Fruit fly (Drosophila melanogaster) whole organism, embryonic: Measurements from ENCODE around the gene RpL37A.

Experiments
- CG10431 ChIP-seq: fragments of 200-800 bp; sonication (Bioruptor generic); optimal IDR thresholded peaks from 3 replicates; lab custom pipeline; 2018; ENCODE audit warnings: missing biosample characterization, mild to moderate bottlenecking, missing genetic modification characterization
- CG11456 ChIP-seq: fragments of 200-800 bp; sonication (Bioruptor generic); IDR thresholded peaks from 3 replicates; pipeline ENCODE4 v1.3.6; 2022; ENCODE audit warnings: missing biosample characterization, missing genetic modification characterization
- CG12236 ChIP-seq: fragments of 200-800 bp; sonication (Bioruptor generic); optimal IDR thresholded peaks from 2 replicates; lab custom pipeline; 2016; ENCODE audit warnings: missing biosample characterization, missing genetic modification characterization
- CG12299 ChIP-seq: fragments of 200-800 bp; sonication (Bioruptor generic); optimal IDR thresholded peaks from 2 replicates; lab custom pipeline; 2018; ENCODE audit warnings: missing biosample characterization, mild to moderate bottlenecking, missing genetic modification characterization
- CG12391 ChIP-seq: fragments of 200-800 bp; sonication (Bioruptor generic); optimal IDR thresholded peaks from 3 replicates; lab custom pipeline; 2018; ENCODE audit warnings: missing biosample characterization, mild to moderate bottlenecking, missing genetic modification characterization, moderate library complexity
- CG12744 ChIP-seq: fragments of 200-800 bp; sonication (Bioruptor generic); optimal IDR thresholded peaks from 2 replicates; lab custom pipeline; 2016; ENCODE audit warnings: missing biosample characterization, missing genetic modification characterization
- CG15514 ChIP-seq: fragments of 200-800 bp; sonication (Bioruptor generic); optimal IDR thresholded peaks from 3 replicates; lab custom pipeline; 2017; ENCODE audit warnings: missing biosample characterization, missing genetic modification characterization, mild to moderate bottlenecking, moderate library complexity, missing genetic modification reagents
- CG1602 ChIP-seq: fragments of 200-800 bp; sonication (Bioruptor generic); optimal IDR thresholded peaks from 3 replicates; lab custom pipeline; 2016; ENCODE audit warnings: missing biosample characterization, missing genetic modification characterization
- CG17186 ChIP-seq: fragments of 200-800 bp; sonication (Bioruptor generic); optimal IDR thresholded peaks from 3 replicates; lab custom pipeline; 2017; ENCODE audit warnings: missing biosample characterization, missing genetic modification reagents, missing genetic modification characterization
- CG1832 ChIP-seq: fragments of 200-800 bp; sonication (Bioruptor generic); optimal IDR thresholded peaks from 2 replicates; lab custom pipeline; 2017; ENCODE audit warnings: missing biosample characterization, mild to moderate bottlenecking, missing genetic modification characterization, inconsistent platforms
- CG3065 ChIP-seq: fragments of 200-800 bp; sonication (Bioruptor generic); optimal IDR thresholded peaks from 2 replicates; lab custom pipeline; 2016; ENCODE audit warnings: missing biosample characterization, missing genetic modification characterization
- CG32767 ChIP-seq: fragments of 200-800 bp; sonication (Bioruptor generic); IDR thresholded peaks from 2 replicates; pipeline ENCODE4 v1.3.6; 2022; ENCODE audit warnings: missing biosample characterization, missing genetic modification characterization
- CG7271 ChIP-seq: fragments of 200-800 bp; sonication (Bioruptor generic); optimal IDR thresholded peaks from 2 replicates; lab custom pipeline; 2018; ENCODE audit warnings: missing biosample characterization, mild to moderate bottlenecking, missing genetic modification characterization, moderate library complexity
- CG8765 ChIP-seq: fragments of 200-800 bp; sonication (Bioruptor generic); IDR thresholded peaks from 2 replicates; pipeline ENCODE4 v1.3.6; 2022; ENCODE audit warnings: missing biosample characterization, missing genetic modification characterization
- CHES-1-like ChIP-seq: fragments of 200-800 bp; sonication (Bioruptor generic); optimal IDR thresholded peaks from 2 replicates; lab custom pipeline; 2016; ENCODE audit warnings: missing biosample characterization, missing genetic modification characterization
- Chrac-16 ChIP-seq: fragments of 200-800 bp; sonication (Bioruptor generic); optimal IDR thresholded peaks from 3 replicates; lab custom pipeline; 2016; ENCODE audit warnings: missing biosample characterization, missing genetic modification characterization
- Dad ChIP-seq: fragments of 200-800 bp; sonication (Bioruptor generic); optimal IDR thresholded peaks from 3 replicates; lab custom pipeline; 2016; ENCODE audit warnings: missing biosample characterization, missing genetic modification characterization
- Deaf1 ChIP-seq: fragments of 200-800 bp; optimal IDR thresholded peaks from 3 replicates; lab custom pipeline; 2019; ENCODE audit warnings: missing biosample characterization, mild to moderate bottlenecking, missing genetic modification characterization, moderate library complexity
- Dll ChIP-seq: fragments of 200-800 bp; sonication (Bioruptor generic); IDR thresholded peaks from 4 replicates; pipeline ENCODE4 v1.3.6; 2022; ENCODE audit warnings: missing biosample characterization, missing genetic modification characterization; ENCODE audit not compliant: partially characterized antibody
- Dref ChIP-seq: fragments of 200-800 bp; sonication (Bioruptor generic); IDR thresholded peaks from 2 replicates; pipeline ENCODE4 v1.3.6; 2022; ENCODE audit warnings: missing biosample characterization, missing genetic modification characterization
- Ets65A ChIP-seq: fragments of 200-800 bp; sonication (Bioruptor generic); peaks from one replicate; lab custom pipeline; 2016; ENCODE audit warnings: missing biosample characterization, missing genetic modification characterization
- Fer2 ChIP-seq: fragments of 200-800 bp; sonication (Bioruptor generic); optimal IDR thresholded peaks from 2 replicates; lab custom pipeline; 2018; ENCODE audit warnings: missing biosample characterization, mild to moderate bottlenecking, missing genetic modification characterization, moderate library complexity
- HmgD ChIP-seq: fragments of 200-800 bp; sonication (Bioruptor generic); optimal IDR thresholded peaks from 3 replicates; lab custom pipeline; 2016; ENCODE audit warnings: missing biosample characterization, missing genetic modification characterization
- Hr51 ChIP-seq, 2 experiments: fragments of 200-800 bp; sonication (Bioruptor generic); optimal IDR thresholded peaks; 2 replicates in 1 of 2; 3 replicates in 1 of 2; lab custom pipeline; 2016 to 2018; ENCODE audit warnings: missing biosample characterization in 2 of 2, missing genetic modification characterization in 2 of 2, mild to moderate bottlenecking in 1 of 2, moderate library complexity in 1 of 2
- Nf-YA ChIP-seq: fragments of 200-800 bp; sonication (Bioruptor generic); IDR thresholded peaks from 2 replicates; pipeline ENCODE4 v1.3.6; 2022; ENCODE audit warnings: missing biosample characterization, missing genetic modification characterization
- Nf-YC ChIP-seq: fragments of 200-800 bp; optimal IDR thresholded peaks from 3 replicates; lab custom pipeline; 2019; ENCODE audit warnings: missing biosample characterization, mild to moderate bottlenecking, missing genetic modification characterization, moderate library complexity
- Rx ChIP-seq: fragments of 200-800 bp; sonication (Bioruptor generic); IDR thresholded peaks from 2 replicates; pipeline ENCODE4 v1.3.6; 2022; ENCODE audit warnings: missing biosample characterization, missing genetic modification characterization
- Sox100B ChIP-seq: fragments of 200-800 bp; sonication (Bioruptor generic); optimal IDR thresholded peaks from 3 replicates; lab custom pipeline; 2018; ENCODE audit warnings: missing biosample characterization, mild to moderate bottlenecking, missing genetic modification characterization
- cg ChIP-seq: fragments of 200-800 bp; sonication (Bioruptor generic); optimal IDR thresholded peaks from 3 replicates; lab custom pipeline; 2019; ENCODE audit warnings: missing biosample characterization, mild to moderate bottlenecking, missing genetic modification characterization, moderate library complexity
- crc ChIP-seq: fragments of 200-800 bp; sonication (Bioruptor generic); optimal IDR thresholded peaks from 2 replicates; lab custom pipeline; 2016; ENCODE audit warnings: missing biosample characterization, missing genetic modification characterization
- crol ChIP-seq: fragments of 200-800 bp; sonication (Bioruptor generic); IDR thresholded peaks from 2 replicates; pipeline ENCODE4 v1.3.6; 2022; ENCODE audit warnings: missing biosample characterization, missing genetic modification characterization
- crp ChIP-seq, 2 experiments: fragments of 200-800 bp; sonication (Bioruptor generic); optimal IDR thresholded peaks; 2 replicates in 1 of 2; 3 replicates in 1 of 2; lab custom pipeline; 2017; ENCODE audit warnings: missing biosample characterization in 2 of 2, missing genetic modification characterization in 2 of 2, mild to moderate bottlenecking in 1 of 2, moderate library complexity in 1 of 2
- ems ChIP-seq: fragments of 200-800 bp; sonication (Bioruptor generic); optimal IDR thresholded peaks from 3 replicates; lab custom pipeline; 2016; ENCODE audit warnings: missing biosample characterization, missing genetic modification characterization
- fd102C ChIP-seq: fragments of 200-800 bp; sonication (Bioruptor generic); optimal IDR thresholded peaks from 2 replicates; lab custom pipeline; 2018; ENCODE audit warnings: missing biosample characterization, mild to moderate bottlenecking, missing genetic modification characterization, moderate library complexity
- gcm2 ChIP-seq: fragments of 200-800 bp; sonication (Bioruptor generic); optimal IDR thresholded peaks from 2 replicates; lab custom pipeline; 2016; ENCODE audit warnings: missing biosample characterization, missing genetic modification characterization
- her ChIP-seq: fragments of 200-800 bp; sonication (Bioruptor generic); optimal IDR thresholded peaks from 2 replicates; lab custom pipeline; 2016; ENCODE audit warnings: missing biosample characterization, missing genetic modification characterization
- ind ChIP-seq: fragments of 200-800 bp; sonication (Bioruptor generic); optimal IDR thresholded peaks from 3 replicates; lab custom pipeline; 2016; ENCODE audit warnings: missing biosample characterization, missing genetic modification characterization
- jigr1 ChIP-seq: fragments of 200-800 bp; sonication (Bioruptor generic); IDR thresholded peaks from 3 replicates; pipeline ENCODE4 v1.3.6; 2022; ENCODE audit warnings: missing biosample characterization, missing genetic modification characterization
- jumu ChIP-seq: fragments of 200-800 bp; sonication (Bioruptor generic); optimal IDR thresholded peaks from 3 replicates; lab custom pipeline; 2016; ENCODE audit warnings: missing biosample characterization, missing genetic modification characterization
- knrl ChIP-seq: fragments of 200-800 bp; sonication (Bioruptor generic); IDR thresholded peaks from 3 replicates; pipeline ENCODE4 v1.3.6; 2022; ENCODE audit warnings: missing biosample characterization, missing genetic modification characterization; ENCODE audit not compliant: partially characterized antibody
- lbe ChIP-seq: fragments of 200-800 bp; sonication (Bioruptor generic); optimal IDR thresholded peaks from 2 replicates; lab custom pipeline; 2016; ENCODE audit warnings: missing biosample characterization, mild to moderate bottlenecking, missing genetic modification characterization
- lov ChIP-seq, 2 experiments: fragments of 200-800 bp in 1 of 2; fragments of >200 bp in 1 of 2; sonication (Bioruptor generic) in 1 of 2; IDR thresholded peaks in 1 of 2; optimal IDR thresholded peaks in 1 of 2; 2 replicates in 1 of 2; 3 replicates in 1 of 2; pipeline versions ENCODE4 v1.3.6 to Lab custom; 2017 to 2022; ENCODE audit warnings: missing biosample characterization in 1 of 2, missing genetic modification characterization in 1 of 2
- pan ChIP-seq, 4 experiments: fragments of >200 bp in 3 of 4; fragments of 200-800 bp in 1 of 4; sonication (Bioruptor generic) in 1 of 4; optimal IDR thresholded peaks in 3 of 4; IDR thresholded peaks in 1 of 4; 2 replicates each; pipeline versions ENCODE4 v1.3.6 to Lab custom; 2017 to 2022; ENCODE audit warnings: missing biosample characterization in 2 of 4, missing genetic modification characterization in 2 of 4, mixed read lengths in 1 of 4
- sd ChIP-seq: fragments of 200-800 bp; sonication (Bioruptor generic); optimal IDR thresholded peaks from 3 replicates; lab custom pipeline; 2018; ENCODE audit warnings: missing biosample characterization, mild to moderate bottlenecking, missing genetic modification characterization, moderate library complexity
- shn ChIP-seq: fragments of 200-800 bp; sonication (Bioruptor generic); optimal IDR thresholded peaks from 3 replicates; lab custom pipeline; 2016; ENCODE audit warnings: missing biosample characterization, missing genetic modification characterization
- stc ChIP-seq: fragments of 200-800 bp; sonication (Bioruptor generic); IDR thresholded peaks from 2 replicates; pipeline ENCODE4 v1.3.6; 2022; ENCODE audit warnings: missing biosample characterization, missing genetic modification characterization
- tgo ChIP-seq: fragments of 200-800 bp; sonication (Bioruptor generic); IDR thresholded peaks from 3 replicates; pipeline ENCODE4 v1.3.6; 2022; ENCODE audit warnings: missing biosample characterization, missing genetic modification characterization
- trem ChIP-seq: fragments of 200-800 bp; optimal IDR thresholded peaks from 3 replicates; lab custom pipeline; 2019; ENCODE audit warnings: missing biosample characterization, mild to moderate bottlenecking, missing genetic modification characterization, moderate library complexity

Gene RpL37A

DNA sequence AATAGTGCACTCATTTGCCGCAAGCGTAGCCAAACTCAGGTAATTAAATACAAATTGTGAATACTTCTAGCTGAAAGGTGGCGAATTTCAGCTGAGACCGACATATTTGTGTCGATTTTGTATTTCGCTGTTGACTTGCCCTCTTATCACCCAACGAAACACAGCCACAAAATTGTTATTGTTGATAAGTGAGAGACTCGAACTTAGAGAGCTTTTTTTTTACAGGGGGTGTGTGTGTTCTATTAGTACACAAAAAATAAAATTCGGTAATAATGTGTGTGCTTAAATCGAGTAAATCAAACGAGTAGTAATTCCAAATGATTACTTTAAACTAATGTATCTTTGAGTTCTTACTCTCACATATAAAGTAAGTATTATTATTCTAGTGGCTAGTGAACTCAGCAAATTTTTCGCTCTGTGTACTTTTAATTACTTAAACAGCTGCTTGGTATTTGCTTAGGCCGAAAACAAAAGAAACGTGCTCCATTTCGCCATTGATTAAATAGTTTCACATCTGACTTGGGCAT is 9.7 kb upstream of the RpL37A start (continued):
- TF ChIP-seq ind (GFP tag; lab: Kevin White, UChicago) = peak; percentile 8
- TF ChIP-seq CG10431 (GFP tag; lab: Kevin White, UChicago) = no peak
- TF ChIP-seq crc (GFP tag; lab: Kevin White, UChicago) = peak; percentile 83
- TF ChIP-seq cg (GFP tag; lab: Kevin White, UChicago) = peak; percentile 30
- no peak for TF ChIP-seq knrl (GFP tag; lab: Robert Waterston, UW)
- no peak for TF ChIP-seq Dll (GFP tag; lab: Robert Waterston, UW)
- no peak for TF ChIP-seq CG3065 (GFP tag; lab: Kevin White, UChicago)
- peak; percentile 50 for TF ChIP-seq her (GFP tag; lab: Kevin White, UChicago)
- peak; percentile 63 for TF ChIP-seq Sox100B (GFP tag; lab: Kevin White, UChicago)
- peak; percentile 65 for TF ChIP-seq stc (GFP tag; lab: Robert Waterston, UW)
- peak; percentile 69; the same call in 2 of the 3 replicates for TF ChIP-seq tgo (GFP tag; lab: Robert Waterston, UW)
- no peak for TF ChIP-seq Dref
- peak; percentile 37 for TF ChIP-seq gcm2 (GFP tag; lab: Kevin White, UChicago)
- peak; percentile 67 for TF ChIP-seq CHES-1-like
- no peak for TF ChIP-seq CG1832 (GFP tag; lab: Kevin White, UChicago)
- TF ChIP-seq crol = no peak
- peak; percentile 40 for TF ChIP-seq CG1602 (GFP tag; lab: Kevin White, UChicago)
- TF ChIP-seq sd (tag; lab: Kevin White, UChicago) = peak; percentile 56
- peak; percentile 13 for TF ChIP-seq Deaf1
- TF ChIP-seq jigr1 (GFP tag; lab: Robert Waterston, UW) = no peak
- TF ChIP-seq HmgD (GFP tag; lab: Kevin White, UChicago) = peak; percentile 26
- TF ChIP-seq pan (optimal IDR thresholded peaks at IDR 0.05; lab: Kevin White, UChicago) = no peak
- TF ChIP-seq pan (GFP tag; optimal IDR thresholded peaks at IDR 0.05 in 1 of 2, IDR thresholded peaks at IDR 0.05 in 1 of 2) = peak in 1 of 2 experiments; percentile 65
- no peak for TF ChIP-seq Nf-YA (GFP tag; lab: Robert Waterston, UW)
- peak; percentile 41 for TF ChIP-seq CG12744 (GFP tag; lab: Kevin White, UChicago)
- TF ChIP-seq Rx = peak; percentile 58
- TF ChIP-seq CG12391 = peak; percentile 65
- peak; percentile 69; the same call in 1 of the 3 replicates for TF ChIP-seq CG11456 (GFP tag; lab: Robert Waterston, UW)
- TF ChIP-seq lbe = peak; percentile 84
- TF ChIP-seq CG8765 (GFP tag; lab: Robert Waterston, UW) = no peak
- peak; percentile 49 for TF ChIP-seq CG12299 (tag; lab: Kevin White, UChicago)
- TF ChIP-seq Hr51 (GFP tag; optimal IDR thresholded peaks at IDR 0.05; lab: Kevin White, UChicago) = peak in 1 of 2 experiments; percentile 63
- peak; percentile 88 for TF ChIP-seq Ets65A (GFP tag; lab: Kevin White, UChicago)
- TF ChIP-seq CG7271 = no peak
- peak; percentile 62 for TF ChIP-seq ems
- peak; percentile 28 for TF ChIP-seq Nf-YC
- peak; percentile 5 for TF ChIP-seq shn (GFP tag; lab: Kevin White, UChicago)
- no peak for TF ChIP-seq lov (optimal IDR thresholded peaks at IDR 0.05; lab: Kevin White, UChicago)
- 0 out of 3 replicates have a peak, but pooled peaks have one; percentile 20 for TF ChIP-seq lov (GFP tag; IDR thresholded peaks at IDR 0.05; lab: Robert Waterston, UW)
- TF ChIP-seq CG17186 = no peak
- TF ChIP-seq Chrac-16 (GFP tag; lab: Kevin White, UChicago) = peak; percentile 46
- peak; percentile 76 for TF ChIP-seq CG15514 (GFP tag; lab: Kevin White, UChicago)
- TF ChIP-seq fd102C = no peak
- no peak for TF ChIP-seq Dad (GFP tag; lab: Kevin White, UChicago)
- peak; percentile 27 for TF ChIP-seq CG12236 (GFP tag; lab: Kevin White, UChicago)
- TF ChIP-seq CG32767 (GFP tag; lab: Robert Waterston, UW) = no peak
- peak; percentile 68 for TF ChIP-seq jumu (GFP tag; lab: Kevin White, UChicago)
- TF ChIP-seq Fer2 (tag; lab: Kevin White, UChicago) = peak; percentile 26
- TF ChIP-seq crp (GFP tag; optimal IDR thresholded peaks at IDR 0.05; lab: Kevin White, UChicago) = peak in 1 of 2 experiments; percentile 38
- no peak for TF ChIP-seq trem (tag; lab: Kevin White, UChicago)
